Worm (Caenorhabditis elegans): ENCODE results near the gene Y44A6D.5.

ce11 chrV:20779707-20780346 lies 23.0 kb downstream of the Y44A6D.5 start:
- TF ChIP-seq T22C8.4 (GFP tag; IDR thresholded peaks at IDR 0.05) (no peak), ref-1 (GFP tag; conservative IDR thresholded peaks at IDR 0.05) (no peak), ztf-29 (GFP tag; IDR thresholded peaks at IDR 0.05) (no peak)

All from whole organism, midembryonic.